Fruit fly (Drosophila melanogaster) whole organism, prepupa: ENCODE data around the gene CARPB.
A peak's percentile ranks its signal among the peaks of the same experiment; 100 is the strongest.

Source experiments
- Blimp-1 ChIP-seq: fragments of 200-800 bp; sonication (Bioruptor generic); optimal IDR thresholded peaks from 3 replicates; lab custom pipeline; 2017; ENCODE audit warnings: missing biosample characterization, missing genetic modification characterization, mild to moderate bottlenecking, moderate library complexity, missing genetic modification reagents
- CG10631 ChIP-seq: fragments of 200-800 bp; sonication (Bioruptor generic); optimal IDR thresholded peaks from 2 replicates; lab custom pipeline; 2016; ENCODE audit warnings: missing biosample characterization, missing genetic modification characterization
- CG10669 ChIP-seq: fragments of 200-800 bp; sonication (Bioruptor generic); optimal IDR thresholded peaks from 3 replicates; lab custom pipeline; 2018; ENCODE audit warnings: missing biosample characterization, mild to moderate bottlenecking, missing genetic modification characterization, moderate library complexity
- CG11294 ChIP-seq: fragments of 200-800 bp; sonication (Bioruptor generic); IDR thresholded peaks from 2 replicates; pipeline ENCODE4 v1.3.6; 2022; ENCODE audit warnings: missing biosample characterization, missing genetic modification characterization
- CG11902 ChIP-seq: fragments of 200-800 bp; sonication (Bioruptor generic); optimal IDR thresholded peaks from 3 replicates; lab custom pipeline; 2016; ENCODE audit warnings: missing biosample characterization, missing genetic modification characterization
- CG15336 ChIP-seq: fragments of 200-800 bp; sonication (Bioruptor generic); IDR thresholded peaks from 2 replicates; pipeline ENCODE4 v1.3.6; 2022; ENCODE audit warnings: missing biosample characterization, missing genetic modification characterization
- CG16779 ChIP-seq: fragments of 200-800 bp; sonication (Bioruptor generic); optimal IDR thresholded peaks from 3 replicates; lab custom pipeline; 2017; ENCODE audit warnings: missing biosample characterization, mild to moderate bottlenecking, missing genetic modification characterization
- CG3032 ChIP-seq: fragments of 200-800 bp; optimal IDR thresholded peaks from 2 replicates; lab custom pipeline; 2019; ENCODE audit warnings: missing biosample characterization, mild to moderate bottlenecking, missing genetic modification characterization, moderate library complexity
- CG31627 ChIP-seq: fragments of 200-800 bp; sonication (Bioruptor generic); optimal IDR thresholded peaks from 3 replicates; lab custom pipeline; 2016; ENCODE audit warnings: missing biosample characterization, missing genetic modification characterization
- CG32006 ChIP-seq: fragments of 200-800 bp; sonication (Bioruptor generic); optimal IDR thresholded peaks from 3 replicates; lab custom pipeline; 2017; ENCODE audit warnings: missing biosample characterization, mild to moderate bottlenecking, missing genetic modification characterization
- CG34406 ChIP-seq: fragments of 200-800 bp; sonication (Bioruptor generic); optimal IDR thresholded peaks from 3 replicates; lab custom pipeline; 2016; ENCODE audit warnings: missing biosample characterization, missing genetic modification characterization
- CG3919 ChIP-seq: fragments of 200-800 bp; sonication (Bioruptor generic); optimal IDR thresholded peaks from 3 replicates; lab custom pipeline; 2016; ENCODE audit warnings: missing biosample characterization, missing genetic modification characterization
- CG4318 ChIP-seq: fragments of 200-800 bp; sonication (Bioruptor generic); optimal IDR thresholded peaks from 3 replicates; lab custom pipeline; 2017; ENCODE audit warnings: missing biosample characterization, mild to moderate bottlenecking, missing genetic modification characterization
- CG6163 ChIP-seq: fragments of 200-800 bp; sonication (Bioruptor generic); IDR thresholded peaks from 3 replicates; pipeline ENCODE4 v1.3.6; 2022; ENCODE audit warnings: missing biosample characterization, missing genetic modification characterization
- CG6276 ChIP-seq: fragments of 200-800 bp; sonication (Bioruptor generic); optimal IDR thresholded peaks from 2 replicates; lab custom pipeline; 2017; ENCODE audit warnings: missing biosample characterization, mild to moderate bottlenecking, missing genetic modification characterization
- CG6808 ChIP-seq: fragments of 200-800 bp; sonication (Bioruptor generic); optimal IDR thresholded peaks from 3 replicates; lab custom pipeline; 2017; ENCODE audit warnings: missing biosample characterization, missing genetic modification characterization, mild to moderate bottlenecking, moderate library complexity, missing genetic modification reagents
- CG6854 ChIP-seq: fragments of 200-800 bp; sonication (Bioruptor generic); optimal IDR thresholded peaks from 2 replicates; lab custom pipeline; 2017; ENCODE audit warnings: missing biosample characterization, mild to moderate bottlenecking, missing genetic modification characterization
- CG8319 ChIP-seq: fragments of 200-800 bp; sonication (Bioruptor generic); optimal IDR thresholded peaks from 3 replicates; lab custom pipeline; 2016; ENCODE audit warnings: missing biosample characterization, missing genetic modification characterization
- CG8632 ChIP-seq: fragments of 200-800 bp; sonication (Bioruptor generic); optimal IDR thresholded peaks from 3 replicates; lab custom pipeline; 2016; ENCODE audit warnings: missing biosample characterization, missing genetic modification characterization
- Eip75B ChIP-seq: fragments of 200-800 bp; sonication (Bioruptor generic); optimal IDR thresholded peaks from 3 replicates; lab custom pipeline; 2016; ENCODE audit warnings: missing biosample characterization, missing genetic modification characterization
- Eip78C ChIP-seq: fragments of 200-800 bp; sonication (Bioruptor generic); peaks from one replicate; lab custom pipeline; 2016; ENCODE audit warnings: missing biosample characterization, missing genetic modification characterization
- Ets96B ChIP-seq: fragments of 200-800 bp; optimal IDR thresholded peaks from 2 replicates; lab custom pipeline; 2019; ENCODE audit warnings: missing biosample characterization, mild to moderate bottlenecking, missing genetic modification characterization, moderate library complexity
- Gug ChIP-seq: fragments of 200-800 bp; sonication (Bioruptor generic); IDR thresholded peaks from 2 replicates; pipeline ENCODE4 v1.3.6; 2022; ENCODE audit warnings: missing biosample characterization, missing genetic modification characterization
- Hr39 ChIP-seq: fragments of 200-800 bp; sonication (Bioruptor generic); optimal IDR thresholded peaks from 2 replicates; lab custom pipeline; 2016; ENCODE audit warnings: missing biosample characterization, missing genetic modification characterization
- Hr4 ChIP-seq: fragments of 200-800 bp; sonication (Bioruptor generic); optimal IDR thresholded peaks from 3 replicates; lab custom pipeline; 2016; ENCODE audit warnings: missing biosample characterization, missing genetic modification characterization
- Lpt ChIP-seq: fragments of 200-800 bp; sonication (Bioruptor generic); optimal IDR thresholded peaks from 3 replicates; lab custom pipeline; 2016; ENCODE audit warnings: missing biosample characterization, missing genetic modification characterization
- Met ChIP-seq: fragments of 200-800 bp; sonication (Bioruptor generic); optimal IDR thresholded peaks from 3 replicates; lab custom pipeline; 2016; ENCODE audit warnings: missing biosample characterization, missing genetic modification characterization
- OdsH ChIP-seq: fragments of 200-800 bp; sonication (Bioruptor generic); optimal IDR thresholded peaks from 3 replicates; lab custom pipeline; 2016; ENCODE audit warnings: missing biosample characterization, missing genetic modification characterization
- Smox ChIP-seq: fragments of 200-800 bp; sonication (Bioruptor generic); optimal IDR thresholded peaks from 3 replicates; lab custom pipeline; 2016; ENCODE audit warnings: missing biosample characterization, missing genetic modification characterization
- Sox102F ChIP-seq: fragments of 200-800 bp; sonication (Bioruptor generic); optimal IDR thresholded peaks from 2 replicates; lab custom pipeline; 2016; ENCODE audit warnings: missing biosample characterization, mild to moderate bottlenecking, missing genetic modification characterization
- Sox14 ChIP-seq: fragments of 200-800 bp; sonication (Bioruptor generic); optimal IDR thresholded peaks from 3 replicates; lab custom pipeline; 2016; ENCODE audit warnings: missing biosample characterization, missing genetic modification characterization
- achi ChIP-seq: fragments of 200-800 bp; sonication (Bioruptor generic); optimal IDR thresholded peaks from 3 replicates; lab custom pipeline; 2016; ENCODE audit warnings: missing biosample characterization, missing genetic modification characterization
- cyc ChIP-seq: fragments of 200-800 bp; sonication (Bioruptor generic); optimal IDR thresholded peaks from 3 replicates; lab custom pipeline; 2016; ENCODE audit warnings: missing biosample characterization, missing genetic modification characterization
- dac ChIP-seq: fragments of 200-800 bp; sonication (Bioruptor generic); optimal IDR thresholded peaks from 2 replicates; lab custom pipeline; 2017; ENCODE audit warnings: missing biosample characterization, mild to moderate bottlenecking, missing genetic modification characterization
- dsx ChIP-seq: fragments of 200-800 bp; optimal IDR thresholded peaks from 3 replicates; lab custom pipeline; 2019; ENCODE audit warnings: missing biosample characterization, mild to moderate bottlenecking, missing genetic modification characterization, moderate library complexity; ENCODE audit not compliant: poor library complexity, severe bottlenecking
- eg ChIP-seq: fragments of 200-800 bp; sonication (Bioruptor generic); IDR thresholded peaks from 3 replicates; pipeline ENCODE4 v1.3.6; 2022; ENCODE audit warnings: missing biosample characterization, missing genetic modification characterization
- esn ChIP-seq: fragments of 200-800 bp; sonication (Bioruptor generic); optimal IDR thresholded peaks from 2 replicates; lab custom pipeline; 2016; ENCODE audit warnings: missing biosample characterization, mild to moderate bottlenecking, missing genetic modification characterization, moderate library complexity
- fd85E ChIP-seq: fragments of 200-800 bp; sonication (Bioruptor generic); optimal IDR thresholded peaks from 3 replicates; lab custom pipeline; 2016; ENCODE audit warnings: missing biosample characterization, missing genetic modification characterization
- fkh ChIP-seq: fragments of 200-800 bp; sonication (Bioruptor generic); optimal IDR thresholded peaks from 3 replicates; lab custom pipeline; 2017; ENCODE audit warnings: missing biosample characterization, mild to moderate bottlenecking, missing genetic modification characterization, moderate library complexity
- lz ChIP-seq: fragments of 200-800 bp; sonication (Bioruptor generic); optimal IDR thresholded peaks from 3 replicates; lab custom pipeline; 2016; ENCODE audit warnings: missing biosample characterization, missing genetic modification characterization
- net ChIP-seq: fragments of 200-800 bp; sonication (Bioruptor generic); optimal IDR thresholded peaks from 3 replicates; lab custom pipeline; 2016; ENCODE audit warnings: missing biosample characterization, missing genetic modification characterization
- salr ChIP-seq, 2 experiments: fragments of 200-800 bp; sonication (Bioruptor generic); optimal IDR thresholded peaks; 3 replicates each; lab custom pipeline; 2016 to 2018; ENCODE audit warnings: missing biosample characterization in 2 of 2, missing genetic modification characterization in 2 of 2, mild to moderate bottlenecking in 1 of 2
- spab ChIP-seq: fragments of 200-800 bp; sonication (Bioruptor generic); optimal IDR thresholded peaks from 2 replicates; lab custom pipeline; 2017; ENCODE audit warnings: missing biosample characterization, mild to moderate bottlenecking, missing genetic modification characterization, missing genetic modification reagents
- ss ChIP-seq, 2 experiments: fragments of 200-800 bp; sonication (Bioruptor generic); optimal IDR thresholded peaks; 2 replicates in 1 of 2; 3 replicates in 1 of 2; lab custom pipeline; 2017 to 2018; ENCODE audit warnings: mild to moderate bottlenecking in 2 of 2, missing biosample characterization in 2 of 2, missing genetic modification characterization in 2 of 2, moderate library complexity in 1 of 2
- svp ChIP-seq: fragments of 200-800 bp; sonication (Bioruptor generic); peaks from one replicate; lab custom pipeline; 2016; ENCODE audit warnings: missing biosample characterization, missing genetic modification characterization
- topi ChIP-seq: fragments of 200-800 bp; sonication (Bioruptor generic); optimal IDR thresholded peaks from 3 replicates; lab custom pipeline; 2016; ENCODE audit warnings: missing biosample characterization, missing genetic modification characterization

Gene CARPB

DNA sequence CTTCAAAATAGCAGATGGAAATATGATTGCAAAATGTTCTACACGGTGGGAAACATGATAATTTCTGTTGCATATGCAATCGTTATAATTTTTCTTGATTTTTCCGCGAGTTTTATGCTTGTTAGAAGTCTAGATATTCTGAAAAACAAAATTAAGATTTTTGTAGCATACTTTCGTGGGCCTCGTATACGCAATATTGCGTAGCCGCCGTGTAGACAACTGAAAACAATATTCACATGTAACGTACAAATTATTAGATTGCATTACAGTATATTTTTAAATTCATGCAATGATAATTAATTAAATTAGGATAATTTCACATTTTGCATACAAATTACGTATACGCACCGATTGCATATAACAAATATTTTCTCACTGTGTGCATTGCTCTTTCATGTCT, 33.0 kb downstream of the CARPB start:
- TF ChIP-seq ss (GFP tag; optimal IDR thresholded peaks at IDR 0.05; lab: Kevin White, UChicago) (no peak), net (GFP tag; lab: Kevin White, UChicago) (no peak), eg (GFP tag; lab: Robert Waterston, UW) (no peak), fkh (no peak), Sox14 (no peak)
- TF ChIP-seq, all 60 proteins: peak for 0

DNA sequence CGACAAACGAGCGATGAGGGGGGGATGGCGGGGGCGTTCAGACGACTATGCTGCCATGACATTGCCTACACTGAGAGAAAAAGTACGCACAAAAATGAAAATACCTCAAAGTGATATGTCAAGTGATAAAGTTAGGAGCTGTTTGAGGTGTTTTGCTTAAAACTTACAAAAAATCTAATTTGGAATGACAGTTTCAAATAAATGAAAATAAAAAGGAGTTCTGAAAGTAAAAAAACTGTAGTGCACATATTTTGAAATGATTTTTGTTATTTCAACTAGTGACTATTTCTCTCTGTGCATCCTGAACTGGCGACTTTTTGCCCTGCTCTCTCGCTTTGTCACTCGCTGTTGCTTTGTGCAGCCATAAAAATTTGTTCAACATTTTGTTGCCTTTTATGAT, 46.9 kb downstream of the CARPB start:
- no peak for TF ChIP-seq Lpt (GFP tag; lab: Kevin White, UChicago)
- TF ChIP-seq topi (GFP tag; lab: Kevin White, UChicago) = peak; percentile 13
- peak; percentile 1 for TF ChIP-seq Met (GFP tag; lab: Kevin White, UChicago)
- peak; percentile 14 for TF ChIP-seq CG10631 (GFP tag; lab: Kevin White, UChicago)
- TF ChIP-seq esn (GFP tag; lab: Kevin White, UChicago) = no peak
- no peak for TF ChIP-seq fkh
- TF ChIP-seq Hr4 (GFP tag; lab: Kevin White, UChicago) = peak; percentile 7
- no peak for TF ChIP-seq CG6276 (GFP tag; lab: Kevin White, UChicago)
- TF ChIP-seq CG11902 (GFP tag; lab: Kevin White, UChicago) = no peak
- TF ChIP-seq Eip75B = no peak
- no peak for TF ChIP-seq CG11294 (GFP tag; lab: Robert Waterston, UW)
- peak; percentile 38 for TF ChIP-seq CG32006 (GFP tag; lab: Kevin White, UChicago)
- peak; percentile 17 for TF ChIP-seq cyc
- peak; percentile 3 for TF ChIP-seq lz
- no peak for TF ChIP-seq salr (GFP tag; optimal IDR thresholded peaks at IDR 0.05; lab: Kevin White, UChicago)
- peak; percentile 19; the same call in 1 of the 2 replicates for TF ChIP-seq CG15336 (GFP tag; lab: Robert Waterston, UW)
- no peak for TF ChIP-seq OdsH (GFP tag; lab: Kevin White, UChicago)
- peak; percentile 82 for TF ChIP-seq svp
- TF ChIP-seq eg (GFP tag; lab: Robert Waterston, UW) = no peak
- TF ChIP-seq CG6163 (GFP tag; lab: Robert Waterston, UW) = no peak
- TF ChIP-seq Hr39 (GFP tag; lab: Kevin White, UChicago) = peak; percentile 20
- no peak for TF ChIP-seq net (GFP tag; lab: Kevin White, UChicago)
- no peak for TF ChIP-seq Gug
- peak; percentile 7 for TF ChIP-seq CG10669 (GFP tag; lab: Kevin White, UChicago)
- TF ChIP-seq CG8319 (GFP tag; lab: Kevin White, UChicago) = no peak
- peak; percentile 2 for TF ChIP-seq Smox (GFP tag; lab: Kevin White, UChicago)
- TF ChIP-seq fd85E = no peak
- peak; percentile 34 for TF ChIP-seq Ets96B (tag; lab: Kevin White, UChicago)
- TF ChIP-seq Blimp-1 (GFP tag; lab: Kevin White, UChicago) = no peak
- no peak for TF ChIP-seq dsx (GFP tag; lab: Kevin White, UChicago)
- TF ChIP-seq CG4318 (GFP tag; lab: Kevin White, UChicago) = peak; percentile 22
- no peak for TF ChIP-seq CG3032 (tag; lab: Kevin White, UChicago)
- TF ChIP-seq Sox102F (GFP tag; lab: Kevin White, UChicago) = peak; percentile 2
- TF ChIP-seq CG31627 = peak; percentile 19
- peak; percentile 36 for TF ChIP-seq Eip78C (GFP tag; lab: Kevin White, UChicago)
- peak; percentile 18 for TF ChIP-seq CG3919
- TF ChIP-seq spab (GFP tag; lab: Kevin White, UChicago) = no peak
- TF ChIP-seq CG16779 (tag; lab: Kevin White, UChicago) = no peak
- TF ChIP-seq achi = peak; percentile 22
- TF ChIP-seq CG6854 = no peak
- no peak for TF ChIP-seq dac (GFP tag; lab: Kevin White, UChicago)
- TF ChIP-seq Sox14 = no peak
- no peak for TF ChIP-seq CG34406 (GFP tag; lab: Kevin White, UChicago)
- TF ChIP-seq CG8632 (GFP tag; lab: Kevin White, UChicago) = no peak
- peak; percentile 14 for TF ChIP-seq CG6808 (GFP tag; lab: Kevin White, UChicago)
